Worm (Caenorhabditis elegans) whole organism, mixed stage, embryonic: Measurements from ENCODE around the gene C03G6.6.

Experiments
- elt-3 ChIP-seq: fragments of 150-350 bp; optimal IDR thresholded peaks from 2 replicates; lab custom pipeline; 2014; ENCODE audit warnings: missing biosample characterization, missing genetic modification characterization
- lsy-2 ChIP-seq: fragments of 150-350 bp; optimal IDR thresholded peaks from 2 replicates; lab custom pipeline; 2014; ENCODE audit warnings: missing biosample characterization, missing genetic modification characterization
- nhr-76 ChIP-seq: sonication (generic microtip); optimal IDR thresholded peaks from 2 replicates; lab custom pipeline; 2017; ENCODE audit warnings: missing biosample characterization, missing genetic modification characterization
- tbx-8 ChIP-seq: fragments of 200-800 bp; sonication (Bioruptor generic); optimal IDR thresholded peaks from 2 replicates; lab custom pipeline; 2018; ENCODE audit warnings: mild to moderate bottlenecking, missing genetic modification characterization, moderate library complexity, missing compliant biosample characterization

DNA sequence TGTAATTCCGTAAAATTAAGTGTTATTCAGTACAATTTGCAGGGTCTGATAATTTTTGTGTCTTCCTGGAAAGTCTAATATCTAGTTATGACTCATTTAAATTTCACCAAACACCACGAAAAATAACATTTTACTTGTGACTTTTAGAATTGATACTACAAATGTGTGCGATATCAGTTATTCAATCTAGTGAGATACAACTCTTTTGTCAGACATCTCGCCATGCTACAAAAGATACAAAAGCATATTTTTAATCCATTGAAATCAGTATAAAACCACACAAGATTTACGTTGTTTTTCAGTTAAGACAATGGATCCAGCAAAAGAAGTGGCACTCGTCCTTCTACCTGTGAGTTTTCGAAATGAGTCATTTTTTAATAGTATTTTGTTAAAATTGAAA lies 16.9 kb downstream of the C03G6.6 start, which contains the start of gene srx-56:
- TF ChIP-seq lsy-2 = no peak
- TF ChIP-seq elt-3 (tag; lab: Kevin White, UChicago) = no peak
- TF ChIP-seq nhr-76 (tag; lab: Kevin White, UChicago) = no peak
- no peak for TF ChIP-seq tbx-8 (GFP tag; lab: Kevin White, UChicago)
